Worm (Caenorhabditis elegans): ENCODE results near the gene rpi-1.

DNA sequence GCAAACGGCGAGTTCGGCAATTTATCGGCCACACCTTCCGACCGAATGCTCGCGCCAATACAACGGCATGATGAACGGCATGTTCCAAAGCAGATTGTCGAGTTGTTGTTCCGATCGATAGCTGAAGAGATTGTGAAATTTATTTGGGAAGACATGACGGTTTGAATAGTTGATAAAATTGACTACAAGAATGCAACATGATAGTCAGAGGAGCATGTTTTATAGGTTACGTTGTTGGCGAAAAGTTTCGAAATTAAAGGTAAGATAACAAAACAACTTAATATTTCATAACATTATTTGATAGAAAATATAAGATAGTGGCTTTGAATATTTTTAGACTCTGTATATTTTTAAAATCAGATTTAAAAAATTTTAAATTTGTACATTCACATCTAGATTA is 16.7 kb downstream of the rpi-1 start:
- TF ChIP-seq efl-1 (GFP tag; optimal IDR thresholded peaks at IDR 0.05) (no peak), tbp1 (GFP tag; optimal IDR thresholded peaks at IDR 0.05) (no peak), ama-1 (optimal IDR thresholded peaks at IDR 0.05) (no peak), ama-1 (GFP tag; optimal IDR thresholded peaks at IDR 0.05) (no peak), C06A6.2 (GFP tag; conservative IDR thresholded peaks at IDR 0.05) (no peak), nfyb-1 (GFP tag; IDR thresholded peaks at IDR 0.05) (no peak), dpl-1 (GFP tag; optimal IDR thresholded peaks at IDR 0.05) (no peak), snpc-4 (GFP tag; optimal IDR thresholded peaks at IDR 0.05) (no peak), snpc-4 (tag; optimal IDR thresholded peaks at IDR 0.05) (no peak), pha-4 (tag; optimal IDR thresholded peaks at IDR 0.05) (no peak), unc-62 (GFP tag; optimal IDR thresholded peaks at IDR 0.05) (peak; percentile 48), him-1 (tag; optimal IDR thresholded peaks at IDR 0.05) (no peak)
